Worm (Caenorhabditis elegans) whole organism, L4/young adult: ENCODE results near the gene cwc-15.
"Not testable (repeated sequence)": the region's sequence is repeated elsewhere in the genome, so short reads cannot be mapped to it uniquely, and the experiment has no call there.

Experiments
- W03F9.2 ChIP-seq: fragments of 150-350 bp; optimal IDR thresholded peaks from 2 replicates; lab custom pipeline; 2014; ENCODE audit warnings: missing biosample characterization, missing genetic modification characterization
- him-1 ChIP-seq: sonication (generic microtip); optimal IDR thresholded peaks from 2 replicates; lab custom pipeline; 2016; ENCODE audit warnings: missing genotype, missing genetic modification reagents, missing genetic modification characterization, missing compliant biosample characterization

DNA sequence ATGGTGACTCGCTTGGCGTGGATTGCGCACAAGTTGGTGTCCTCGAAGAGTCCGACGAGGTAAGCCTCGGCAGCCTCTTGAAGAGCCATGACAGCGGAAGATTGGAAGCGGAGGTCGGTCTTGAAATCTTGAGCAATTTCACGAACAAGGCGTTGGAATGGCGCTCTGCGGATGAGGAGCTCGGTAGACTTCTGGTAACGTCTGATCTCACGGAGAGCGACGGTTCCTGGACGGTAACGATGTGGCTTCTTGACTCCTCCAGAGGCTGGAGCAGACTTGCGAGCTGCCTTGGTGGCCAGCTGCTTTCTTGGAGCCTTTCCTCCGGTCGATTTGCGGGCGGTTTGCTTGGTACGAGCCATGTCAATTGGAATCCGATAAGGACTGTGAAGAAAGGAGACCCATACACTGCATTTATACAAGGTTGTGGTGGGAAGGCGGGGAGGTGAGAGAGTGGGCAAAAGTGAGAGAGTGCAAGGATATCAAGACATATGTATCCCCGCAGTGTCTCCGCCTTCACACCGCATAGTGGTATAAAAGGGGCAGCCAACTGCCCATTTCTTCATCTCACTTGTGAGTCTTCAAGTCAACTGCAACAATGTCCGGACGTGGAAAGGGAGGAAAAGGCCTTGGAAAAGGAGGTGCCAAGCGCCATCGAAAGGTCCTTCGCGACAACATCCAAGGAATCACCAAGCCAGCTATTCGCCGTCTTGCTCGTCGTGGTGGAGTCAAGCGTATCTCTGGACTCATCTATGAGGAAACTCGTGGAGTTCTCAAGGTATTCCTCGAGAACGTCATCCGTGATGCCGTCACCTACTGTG, 19.0 kb downstream of the cwc-15 start, which contains the start of the genes his-2 and his-1:
- not testable (repeated sequence) for TF ChIP-seq him-1 (tag; lab: Kevin White, UChicago); W03F9.2
